Fruit fly (Drosophila melanogaster) whole organism, adult: Measurements from ENCODE around the gene CG13086.

Experiments used
- CG1620 ChIP-seq: fragments of 200-800 bp; sonication (Bioruptor generic); optimal IDR thresholded peaks from 2 replicates; lab custom pipeline; 2016; ENCODE audit warnings: missing biosample characterization, missing genetic modification characterization
- Clk ChIP-seq: fragments of 200-800 bp; sonication (Bioruptor generic); optimal IDR thresholded peaks from 2 replicates; lab custom pipeline; 2017; ENCODE audit warnings: missing biosample characterization, missing genetic modification characterization

DNA sequence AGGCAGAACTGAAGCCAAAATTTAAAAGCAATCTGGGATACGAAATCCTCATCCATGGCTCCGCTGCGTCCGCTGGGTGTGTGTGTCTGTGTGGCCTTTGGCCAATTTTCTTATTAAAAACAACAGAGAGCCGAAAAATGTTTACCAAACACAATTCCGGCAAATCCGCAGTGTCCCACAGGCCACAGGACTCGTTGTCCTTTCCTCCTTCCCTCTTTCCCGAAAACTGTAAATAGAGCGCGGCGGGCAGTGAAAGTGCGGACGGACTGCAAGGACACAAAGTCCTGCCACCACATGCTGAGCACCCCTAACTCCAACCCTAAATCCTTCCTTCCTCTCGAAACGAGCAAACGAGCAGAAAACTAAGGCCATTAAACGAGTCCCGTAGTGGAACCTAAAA, 30.2 kb upstream of the CG13086 start:
- TF ChIP-seq CG1620, result no peak
- no peak for TF ChIP-seq Clk
